Worm (Caenorhabditis elegans) whole organism, young adult: ENCODE measurements around the gene C18E9.5.

Experiments used
- C06A6.2 ChIP-seq: fragments of 200-800 bp; sonication (Bioruptor generic); conservative IDR thresholded peaks from 2 replicates; pipeline ENCODE4 v1.3.6; 2022; ENCODE audit warnings: missing genetic modification characterization, missing compliant biosample characterization
- D2030.7 ChIP-seq: fragments of 200-800 bp; sonication (Bioruptor generic); IDR thresholded peaks from 2 replicates; pipeline ENCODE4 v1.3.6; 2022; ENCODE audit warnings: missing genetic modification reagents, missing genetic modification characterization, missing compliant biosample characterization
- F22D6.2 ChIP-seq: sonication (generic microtip); optimal IDR thresholded peaks from 2 replicates; lab custom pipeline; 2016; ENCODE audit warnings: mild to moderate bottlenecking, missing genetic modification characterization, missing compliant biosample characterization
- F33H1.4 ChIP-seq: fragments of 200-800 bp; sonication (Bioruptor generic); IDR thresholded peaks from 2 replicates; pipeline ENCODE4 v1.3.6; 2022; ENCODE audit warnings: missing genetic modification reagents, missing genetic modification characterization, missing compliant biosample characterization
- F49E8.2 ChIP-seq: sonication (generic microtip); optimal IDR thresholded peaks from 3 replicates; lab custom pipeline; 2017; ENCODE audit warnings: missing genetic modification characterization, mild to moderate bottlenecking, missing compliant biosample characterization, antibody characterized with exemption, moderate library complexity; ENCODE audit not compliant: insufficient read depth
- K11D2.4 ChIP-seq: fragments of 200-800 bp; sonication (Bioruptor generic); IDR thresholded peaks from 2 replicates; pipeline ENCODE4 v1.3.6; 2022; ENCODE audit warnings: missing genetic modification reagents, missing genetic modification characterization, missing compliant biosample characterization
- K12H6.12 ChIP-seq: fragments of 200-800 bp; sonication (Bioruptor generic); optimal IDR thresholded peaks from 2 replicates; lab custom pipeline; 2018; ENCODE audit warnings: mild to moderate bottlenecking, missing genetic modification characterization, missing compliant biosample characterization
- Y53F4B.3 ChIP-seq: fragments of 200-800 bp; sonication (Bioruptor generic); IDR thresholded peaks from 2 replicates; pipeline ENCODE4 v1.3.6; 2022; ENCODE audit warnings: missing genetic modification reagents, missing genetic modification characterization, missing compliant biosample characterization
- Y53G8AR.9 ChIP-seq: fragments of 200-800 bp; sonication (Bioruptor generic); conservative IDR thresholded peaks from 2 replicates; pipeline ENCODE4 v1.3.6; 2022; ENCODE audit warnings: missing genetic modification reagents, missing genetic modification characterization, missing compliant biosample characterization
- Y67H2A.10 ChIP-seq: fragments of 200-800 bp; sonication (Bioruptor generic); conservative IDR thresholded peaks from 2 replicates; pipeline ENCODE4 v1.3.6; 2022; ENCODE audit warnings: missing genetic modification reagents, missing genetic modification characterization, missing compliant biosample characterization
- Y95B8A.8 ChIP-seq: fragments of 200-800 bp; sonication (Bioruptor generic); IDR thresholded peaks from 2 replicates; pipeline ENCODE4 v1.3.6; 2022; ENCODE audit warnings: missing genetic modification reagents, missing genetic modification characterization, missing compliant biosample characterization
- athp-1 ChIP-seq: sonication (generic microtip); optimal IDR thresholded peaks from 2 replicates; lab custom pipeline; 2017; ENCODE audit warnings: mild to moderate bottlenecking, missing genetic modification characterization, missing compliant biosample characterization
- attf-5 ChIP-seq: fragments of 200-800 bp; sonication (Bioruptor generic); optimal IDR thresholded peaks from 2 replicates; lab custom pipeline; 2018; ENCODE audit warnings: mild to moderate bottlenecking, missing genetic modification characterization, missing compliant biosample characterization
- attf-6 ChIP-seq: fragments of 200-800 bp; sonication (Bioruptor generic); IDR thresholded peaks from 2 replicates; pipeline ENCODE4 v1.3.6; 2022; ENCODE audit warnings: missing genetic modification reagents, missing genetic modification characterization, missing compliant biosample characterization
- cebp-1 ChIP-seq, 2 experiments: fragments of 200-800 bp in 1 of 2; sonication (Bioruptor generic) in 1 of 2; sonication (generic microtip) in 1 of 2; IDR thresholded peaks in 1 of 2; optimal IDR thresholded peaks in 1 of 2; 2 replicates each; pipeline versions ENCODE4 v1.3.6 to Lab custom; 2017 to 2022; ENCODE audit warnings: missing compliant biosample characterization in 2 of 2, missing genetic modification characterization in 2 of 2, mild to moderate bottlenecking in 1 of 2, missing genetic modification reagents in 1 of 2, moderate library complexity in 1 of 2
- ceh-40 ChIP-seq: fragments of 200-800 bp; sonication (Bioruptor generic); IDR thresholded peaks from 2 replicates; pipeline ENCODE4 v1.3.6; 2022; ENCODE audit warnings: missing genetic modification characterization, missing compliant biosample characterization
- ceh-91 ChIP-seq: fragments of 200-800 bp; sonication (Bioruptor generic); IDR thresholded peaks from 2 replicates; pipeline ENCODE4 v1.3.6; 2022; ENCODE audit warnings: missing genetic modification reagents, missing genetic modification characterization, missing compliant biosample characterization
- die-1 ChIP-seq: sonication (generic microtip); optimal IDR thresholded peaks from 2 replicates; lab custom pipeline; 2016; ENCODE audit warnings: missing genotype, mild to moderate bottlenecking, missing genetic modification characterization, missing compliant biosample characterization
- dpff-1 ChIP-seq: sonication (generic microtip); optimal IDR thresholded peaks from 2 replicates; lab custom pipeline; 2017; ENCODE audit warnings: mild to moderate bottlenecking, missing genetic modification characterization, missing compliant biosample characterization
- dpl-1 ChIP-seq: fragments of 150-350 bp; optimal IDR thresholded peaks from 2 replicates; lab custom pipeline; 2014; ENCODE audit warnings: missing biosample characterization, missing genetic modification reagents, missing genetic modification characterization
- efl-1 ChIP-seq: fragments of 150-350 bp; optimal IDR thresholded peaks from 2 replicates; lab custom pipeline; 2014; ENCODE audit warnings: missing biosample characterization, missing genetic modification reagents, missing genetic modification characterization
- ekl-4 ChIP-seq: fragments of 200-800 bp; sonication (Bioruptor generic); IDR thresholded peaks from 2 replicates; pipeline ENCODE4 v1.3.6; 2022; ENCODE audit warnings: missing genetic modification reagents, missing genetic modification characterization, missing compliant biosample characterization
- fkh-3 ChIP-seq: sonication (generic microtip); optimal IDR thresholded peaks from 2 replicates; lab custom pipeline; 2016; ENCODE audit warnings: mild to moderate bottlenecking, missing genetic modification characterization, missing compliant biosample characterization
- hmg-1.2 ChIP-seq: fragments of 200-800 bp; sonication (Bioruptor generic); IDR thresholded peaks from 2 replicates; pipeline ENCODE4 v1.3.6; 2022; ENCODE audit warnings: missing genetic modification reagents, missing genetic modification characterization, missing compliant biosample characterization
- hsf-1 ChIP-seq: fragments of 200-800 bp; sonication (Bioruptor generic); IDR thresholded peaks from 2 replicates; pipeline ENCODE4 v1.3.6; 2022; ENCODE audit warnings: missing genetic modification reagents, missing genetic modification characterization, missing compliant biosample characterization
- let-526 ChIP-seq: fragments of 200-800 bp; sonication (Bioruptor generic); IDR thresholded peaks from 2 replicates; pipeline ENCODE4 v1.3.6; 2022; ENCODE audit warnings: missing genetic modification reagents, missing genetic modification characterization, missing compliant biosample characterization
- let-607 ChIP-seq, 2 experiments: fragments of 200-800 bp in 1 of 2; sonication (Bioruptor generic) in 1 of 2; sonication (generic microtip) in 1 of 2; optimal IDR thresholded peaks; 2 replicates each; lab custom pipeline; 2016 to 2018; ENCODE audit warnings: mild to moderate bottlenecking in 2 of 2, missing compliant biosample characterization in 2 of 2, missing genetic modification characterization in 2 of 2, moderate library complexity in 2 of 2, missing genotype in 1 of 2
- lin-54 ChIP-seq: fragments of 200-800 bp; sonication (Bioruptor generic); optimal IDR thresholded peaks from 2 replicates; lab custom pipeline; 2018; ENCODE audit warnings: mild to moderate bottlenecking, missing genetic modification characterization, missing compliant biosample characterization
- lsl-1 ChIP-seq: fragments of 200-800 bp; sonication (Bioruptor generic); optimal IDR thresholded peaks from 2 replicates; lab custom pipeline; 2018; ENCODE audit warnings: mild to moderate bottlenecking, missing genetic modification characterization, moderate library complexity, missing compliant biosample characterization
- madf-6 ChIP-seq: fragments of 200-800 bp; sonication (Bioruptor generic); IDR thresholded peaks from 2 replicates; pipeline ENCODE4 v1.3.6; 2022; ENCODE audit warnings: missing genetic modification reagents, missing genetic modification characterization, missing compliant biosample characterization
- madf-8 ChIP-seq: fragments of 200-800 bp; sonication (Bioruptor generic); conservative IDR thresholded peaks from 2 replicates; pipeline ENCODE4 v1.3.6; 2022; ENCODE audit warnings: missing genetic modification reagents, missing genetic modification characterization, missing compliant biosample characterization
- mcd-1 ChIP-seq: fragments of 200-800 bp; sonication (Bioruptor generic); IDR thresholded peaks from 2 replicates; pipeline ENCODE4 v1.3.6; 2022; ENCODE audit warnings: missing genetic modification reagents, missing genetic modification characterization, missing compliant biosample characterization
- nfya-2 ChIP-seq: fragments of 200-800 bp; sonication (Bioruptor generic); IDR thresholded peaks from 2 replicates; pipeline ENCODE4 v1.3.6; 2022; ENCODE audit warnings: missing genetic modification reagents, missing genetic modification characterization, missing compliant biosample characterization
- nhr-120 ChIP-seq: fragments of 200-800 bp; sonication (Bioruptor generic); IDR thresholded peaks from 2 replicates; pipeline ENCODE4 v1.3.6; 2022; ENCODE audit warnings: missing genetic modification characterization, missing compliant biosample characterization
- pbrm-1 ChIP-seq: fragments of 200-800 bp; sonication (Bioruptor generic); IDR thresholded peaks from 2 replicates; pipeline ENCODE4 v1.3.6; 2022; ENCODE audit warnings: missing genetic modification reagents, missing genetic modification characterization, missing compliant biosample characterization
- sdz-38 ChIP-seq: sonication (generic microtip); optimal IDR thresholded peaks from 2 replicates; lab custom pipeline; 2016; ENCODE audit warnings: missing genotype, missing genetic modification characterization, missing compliant biosample characterization
- sea-2 ChIP-seq: fragments of 200-800 bp; sonication (Bioruptor generic); IDR thresholded peaks from 2 replicates; pipeline ENCODE4 v1.3.6; 2022; ENCODE audit warnings: missing genetic modification characterization, missing compliant biosample characterization
- snpc-1.3 ChIP-seq: sonication (generic microtip); optimal IDR thresholded peaks from 2 replicates; lab custom pipeline; 2017; ENCODE audit warnings: missing genetic modification characterization, mild to moderate bottlenecking, missing compliant biosample characterization, antibody characterized with exemption, moderate library complexity, missing genotype, missing genetic modification reagents; ENCODE audit not compliant: insufficient read depth
- snpc-3.4 ChIP-seq: sonication (generic microtip); optimal IDR thresholded peaks from 2 replicates; lab custom pipeline; 2017; ENCODE audit warnings: missing genetic modification characterization, mild to moderate bottlenecking, missing compliant biosample characterization, antibody characterized with exemption, moderate library complexity, missing genotype, missing genetic modification reagents
- snpc-4 ChIP-seq, 5 experiments: fragments of 150-350 bp in 1 of 5; sonication (generic microtip) in 4 of 5; optimal IDR thresholded peaks; 2 replicates each; lab custom pipeline; 2014 to 2018; ENCODE audit warnings: missing genetic modification characterization in 5 of 5, missing biosample characterization in 3 of 5, antibody characterized with exemption in 2 of 5, mild to moderate bottlenecking in 2 of 5, missing compliant biosample characterization in 2 of 5, missing genotype in 2 of 5, moderate library complexity in 2 of 5, missing genetic modification reagents in 1 of 5
- tlf-1 ChIP-seq: fragments of 200-800 bp; sonication (Bioruptor generic); optimal IDR thresholded peaks from 2 replicates; lab custom pipeline; 2018; ENCODE audit warnings: mild to moderate bottlenecking, missing genetic modification characterization, missing compliant biosample characterization
- unc-130 ChIP-seq: sonication (generic microtip); optimal IDR thresholded peaks from 2 replicates; lab custom pipeline; 2016; ENCODE audit warnings: missing genetic modification reagents, missing genetic modification characterization, missing compliant biosample characterization
- xnd-1 ChIP-seq: sonication (generic microtip); optimal IDR thresholded peaks from 2 replicates; lab custom pipeline; 2016; ENCODE audit warnings: missing genotype, missing genetic modification reagents, missing genetic modification characterization, missing compliant biosample characterization
- ztf-25 ChIP-seq: fragments of 200-800 bp; sonication (Bioruptor generic); IDR thresholded peaks from 2 replicates; pipeline ENCODE4 v1.3.6; 2022; ENCODE audit warnings: missing genetic modification reagents, missing genetic modification characterization, missing compliant biosample characterization

Gene C18E9.5

ce11 chrII:8930763-8931162, 39.0 kb upstream of the C18E9.5 start, which contains the start of gene enol-1:
Gene enol-1, plus strand, starts transcription at chrII:8930997.
- TF ChIP-seq ceh-40 (GFP tag; lab: Robert Waterston, UW) (no peak), ztf-25 (GFP tag; lab: Robert Waterston, UW) (no peak), D2030.7 (GFP tag; lab: Robert Waterston, UW) (peak; percentile 65; the same call in 1 of the 2 replicates), ekl-4 (no peak), ceh-91 (GFP tag; lab: Robert Waterston, UW) (peak; percentile 70), lin-54 (GFP tag; lab: Kevin White, UChicago) (peak; percentile 15), unc-130 (GFP tag; lab: Kevin White, UChicago) (peak; percentile 45), attf-6 (GFP tag; lab: Robert Waterston, UW) (0 out of 2 replicates have a peak, but pooled peaks have one; percentile 30), snpc-4 (GFP tag; optimal IDR thresholded peaks at IDR 0.05; lab: Kevin White, UChicago) (no peak), snpc-4 (tag; optimal IDR thresholded peaks at IDR 0.05; lab: Kevin White, UChicago) (no peak), snpc-3.4 (peak; percentile 59), snpc-1.3 (tag; lab: Kevin White, UChicago) (no peak), cebp-1 (GFP tag; IDR thresholded peaks at IDR 0.05; lab: Robert Waterston, UW) (no peak), cebp-1 (tag; optimal IDR thresholded peaks at IDR 0.05; lab: Kevin White, UChicago) (peak; percentile 12), die-1 (no peak), hsf-1 (GFP tag; lab: Robert Waterston, UW) (peak; percentile 63), hmg-1.2 (no peak), nhr-120 (GFP tag; lab: Robert Waterston, UW) (no peak), dpff-1 (tag; lab: Kevin White, UChicago) (no peak), F33H1.4 (GFP tag; lab: Robert Waterston, UW) (peak; percentile 50), athp-1 (tag; lab: Kevin White, UChicago) (peak; percentile 5), madf-8 (peak; percentile 85), let-526 (no peak), sdz-38 (tag; lab: Kevin White, UChicago) (no peak), let-607 (tag; optimal IDR thresholded peaks at IDR 0.05; lab: Kevin White, UChicago) (no peak), pbrm-1 (GFP tag; lab: Robert Waterston, UW) (0 out of 2 replicates have a peak, but pooled peaks have one; percentile 19), C06A6.2 (no peak), Y53F4B.3 (GFP tag; lab: Robert Waterston, UW) (no peak), K11D2.4 (GFP tag; lab: Robert Waterston, UW) (0 out of 2 replicates have a peak, but pooled peaks have one; percentile 14), Y67H2A.10 (no peak), mcd-1 (GFP tag; lab: Robert Waterston, UW) (peak; percentile 18; the same call in 1 of the 2 replicates), attf-5 (GFP tag; lab: Kevin White, UChicago) (no peak), madf-6 (GFP tag; lab: Robert Waterston, UW) (peak; percentile 90), K12H6.12 (tag; lab: Kevin White, UChicago) (no peak), lsl-1 (GFP tag; lab: Kevin White, UChicago) (peak; percentile 34), dpl-1 (GFP tag; lab: Kevin White, UChicago) (peak; percentile 33), F49E8.2 (tag; lab: Kevin White, UChicago) (peak; percentile 22), efl-1 (GFP tag; lab: Kevin White, UChicago) (peak; percentile 77), xnd-1 (tag; lab: Kevin White, UChicago) (peak; percentile 66), Y95B8A.8 (peak; percentile 80; the same call in 1 of the 2 replicates), F22D6.2 (tag; lab: Kevin White, UChicago) (no peak), fkh-3 (tag; lab: Kevin White, UChicago) (no peak), sea-2 (GFP tag; lab: Robert Waterston, UW) (no peak), nfya-2 (GFP tag; lab: Robert Waterston, UW) (no peak), tlf-1 (GFP tag; lab: Kevin White, UChicago) (peak; percentile 10), Y53G8AR.9 (GFP tag; lab: Robert Waterston, UW) (no peak)
